Worm (Caenorhabditis elegans) whole organism, L1 larva: ENCODE measurements around the gene col-106.

Experiments
- ceh-82 ChIP-seq, 3 experiments: fragments of 150-350 bp in 1 of 3; sonication (generic microtip) in 2 of 3; optimal IDR thresholded peaks; 2 replicates each; lab custom pipeline; 2014 to 2017; ENCODE audit warnings: missing biosample characterization in 3 of 3, missing genetic modification characterization in 3 of 3
- dsc-1 ChIP-seq: sonication (generic microtip); optimal IDR thresholded peaks from 2 replicates; lab custom pipeline; 2016; ENCODE audit warnings: mild to moderate bottlenecking, missing genetic modification characterization, missing compliant biosample characterization
- elt-2 ChIP-seq: sonication (generic microtip); optimal IDR thresholded peaks from 2 replicates; lab custom pipeline; 2016; ENCODE audit warnings: missing genetic modification characterization, mild to moderate bottlenecking, inconsistent platforms, missing compliant biosample characterization, missing genetic modification reagents
- irx-1 ChIP-seq: sonication (generic microtip); optimal IDR thresholded peaks from 2 replicates; lab custom pipeline; 2016; ENCODE audit warnings: missing genetic modification characterization, missing compliant biosample characterization
- lin-14 ChIP-seq: fragments of 200-800 bp; sonication (Bioruptor generic); optimal IDR thresholded peaks from 2 replicates; lab custom pipeline; 2018; ENCODE audit warnings: mild to moderate bottlenecking, missing genetic modification characterization, moderate library complexity, missing compliant biosample characterization
- lsy-2 ChIP-seq, 2 experiments: fragments of 150-350 bp; optimal IDR thresholded peaks; 2 replicates each; lab custom pipeline; 2014; ENCODE audit warnings: missing biosample characterization in 2 of 2, missing genetic modification characterization in 2 of 2
- nhr-12 ChIP-seq: sonication (generic microtip); optimal IDR thresholded peaks from 2 replicates; lab custom pipeline; 2017; ENCODE audit warnings: missing biosample characterization, missing genetic modification characterization
- nhr-19 ChIP-seq: fragments of 200-800 bp; sonication (Bioruptor generic); conservative IDR thresholded peaks from 2 replicates; pipeline ENCODE4 v1.3.6; 2022; ENCODE audit warnings: missing genetic modification characterization, missing compliant biosample characterization
- nhr-76 ChIP-seq: sonication (generic microtip); optimal IDR thresholded peaks from 2 replicates; lab custom pipeline; 2017; ENCODE audit warnings: missing biosample characterization, missing genetic modification characterization
- unc-86 ChIP-seq: sonication (generic microtip); optimal IDR thresholded peaks from 2 replicates; lab custom pipeline; 2016; ENCODE audit warnings: missing genetic modification characterization, missing compliant biosample characterization

ce11 chrIV:1445920-1446319, 14.7 kb downstream of the col-106 start, which contains the start of gene clp-7:
- no peak for TF ChIP-seq nhr-76 (tag; lab: Kevin White, UChicago)
- TF ChIP-seq irx-1 (tag; lab: Kevin White, UChicago): no peak
- TF ChIP-seq unc-86 (tag; lab: Kevin White, UChicago): no peak
- no peak for TF ChIP-seq nhr-12 (tag; lab: Kevin White, UChicago)
- peak in 1 of 2 experiments; percentile 28 for TF ChIP-seq lsy-2 (tag; optimal IDR thresholded peaks at IDR 0.05; lab: Kevin White, UChicago)
- no peak for TF ChIP-seq dsc-1 (tag; lab: Kevin White, UChicago)
- no peak for TF ChIP-seq ceh-82 (tag; optimal IDR thresholded peaks at IDR 0.05; lab: Kevin White, UChicago)
- no peak for TF ChIP-seq lin-14 (GFP tag; lab: Kevin White, UChicago)
- TF ChIP-seq elt-2 (tag; lab: Kevin White, UChicago): no peak
- no peak for TF ChIP-seq nhr-19
